Fruit fly (Drosophila melanogaster) whole organism, adult: Measurements from ENCODE around the gene CG7685.

Experiments
- CG11617 ChIP-seq: fragments of 200-800 bp; sonication (Bioruptor generic); optimal IDR thresholded peaks from 2 replicates; lab custom pipeline; 2017; ENCODE audit warnings: mild to moderate bottlenecking, missing biosample characterization, missing genetic modification reagents, missing genetic modification characterization
- CG12768 ChIP-seq: fragments of 200-800 bp; sonication (Bioruptor generic); optimal IDR thresholded peaks from 2 replicates; lab custom pipeline; 2017; ENCODE audit warnings: missing biosample characterization, missing genetic modification characterization, mild to moderate bottlenecking, moderate library complexity, missing genetic modification reagents
- CG14711 ChIP-seq: fragments of 200-800 bp; sonication (Bioruptor generic); optimal IDR thresholded peaks from 2 replicates; lab custom pipeline; 2018; ENCODE audit warnings: missing biosample characterization, mild to moderate bottlenecking, missing genetic modification characterization, moderate library complexity
- CG1620 ChIP-seq: fragments of 200-800 bp; sonication (Bioruptor generic); optimal IDR thresholded peaks from 2 replicates; lab custom pipeline; 2016; ENCODE audit warnings: missing biosample characterization, missing genetic modification characterization
- CG33017 ChIP-seq: fragments of 200-800 bp; sonication (Bioruptor generic); optimal IDR thresholded peaks from 2 replicates; lab custom pipeline; 2018; ENCODE audit warnings: missing biosample characterization, mild to moderate bottlenecking, missing genetic modification characterization, moderate library complexity
- CG5204 ChIP-seq: fragments of 200-800 bp; sonication (Bioruptor generic); optimal IDR thresholded peaks from 2 replicates; lab custom pipeline; 2016; ENCODE audit warnings: missing biosample characterization, missing genetic modification characterization
- CG7045 ChIP-seq: fragments of 200-800 bp; sonication (Bioruptor generic); optimal IDR thresholded peaks from 2 replicates; lab custom pipeline; 2017; ENCODE audit warnings: missing biosample characterization, mild to moderate bottlenecking, missing genetic modification characterization
- CG7101 ChIP-seq: fragments of 200-800 bp; sonication (Bioruptor generic); optimal IDR thresholded peaks from 2 replicates; lab custom pipeline; 2018; ENCODE audit warnings: missing biosample characterization, mild to moderate bottlenecking, missing genetic modification characterization, moderate library complexity
- Clk ChIP-seq: fragments of 200-800 bp; sonication (Bioruptor generic); optimal IDR thresholded peaks from 2 replicates; lab custom pipeline; 2017; ENCODE audit warnings: missing biosample characterization, missing genetic modification characterization
- Crg-1 ChIP-seq: fragments of 200-800 bp; sonication (Bioruptor generic); optimal IDR thresholded peaks from 2 replicates; lab custom pipeline; 2016; ENCODE audit warnings: missing biosample characterization, missing genetic modification characterization
- Hr96 ChIP-seq: fragments of 200-800 bp; sonication (Bioruptor generic); optimal IDR thresholded peaks from 2 replicates; lab custom pipeline; 2016; ENCODE audit warnings: missing biosample characterization, missing genetic modification characterization
- Mnt ChIP-seq: fragments of 200-800 bp; sonication (Bioruptor generic); optimal IDR thresholded peaks from 2 replicates; lab custom pipeline; 2016; ENCODE audit warnings: missing biosample characterization, mild to moderate bottlenecking, missing genetic modification characterization
- bab1 ChIP-seq: fragments of 200-800 bp; sonication (Bioruptor generic); optimal IDR thresholded peaks from 3 replicates; lab custom pipeline; 2019; ENCODE audit warnings: missing biosample characterization, mild to moderate bottlenecking, missing genetic modification characterization, moderate library complexity
- cic ChIP-seq: fragments of 200-800 bp; sonication (Bioruptor generic); optimal IDR thresholded peaks from 2 replicates; lab custom pipeline; 2017; ENCODE audit warnings: missing biosample characterization, mild to moderate bottlenecking, missing genetic modification characterization, moderate library complexity
- cnc ChIP-seq, 2 experiments: fragments of >200 bp; optimal IDR thresholded peaks; 2 replicates each; lab custom pipeline; 2017
- kay ChIP-seq: fragments of 200-800 bp; sonication (Bioruptor generic); peaks from one replicate; lab custom pipeline; 2016; ENCODE audit warnings: missing biosample characterization, missing genetic modification characterization, borderline replicate concordance
- ovo ChIP-seq: fragments of 200-800 bp; sonication (Bioruptor generic); optimal IDR thresholded peaks from 2 replicates; lab custom pipeline; 2016; ENCODE audit warnings: missing biosample characterization, missing genetic modification characterization
- pad ChIP-seq: fragments of 200-800 bp; sonication (Bioruptor generic); optimal IDR thresholded peaks from 3 replicates; lab custom pipeline; 2017; ENCODE audit warnings: missing biosample characterization, missing genetic modification characterization, mild to moderate bottlenecking, moderate library complexity, missing genetic modification reagents
- tj ChIP-seq: fragments of 200-800 bp; sonication (Bioruptor generic); optimal IDR thresholded peaks from 3 replicates; lab custom pipeline; 2017; ENCODE audit warnings: missing biosample characterization, mild to moderate bottlenecking, missing genetic modification characterization, moderate library complexity
- toe ChIP-seq: fragments of 200-800 bp; sonication (Bioruptor generic); optimal IDR thresholded peaks from 2 replicates; lab custom pipeline; 2016; ENCODE audit warnings: missing biosample characterization, missing genetic modification characterization

The CG7685 gene

dm6 chr3R:18397834-18398378 is 6.8 kb upstream of the CG7685 start:
- TF ChIP-seq pad (peak; percentile 19), CG1620 (GFP tag; lab: Kevin White, UChicago) (no peak), CG7045 (GFP tag; lab: Kevin White, UChicago) (no peak), CG11617 (no peak), cnc (optimal IDR thresholded peaks at IDR 0.05; lab: Kevin White, UChicago) (no peak), tj (GFP tag; lab: Kevin White, UChicago) (peak; percentile 67), cic (GFP tag; lab: Kevin White, UChicago) (peak; percentile 91)

- TF ChIP-seq tj (GFP tag; lab: Kevin White, UChicago) (peak; percentile 35), toe (GFP tag; lab: Kevin White, UChicago) (no peak), Mnt (peak; percentile 8), cnc (optimal IDR thresholded peaks at IDR 0.05; lab: Kevin White, UChicago) (no peak)
Observed at dm6 chr3R:18398460-18398901, 6.3 kb upstream of the CG7685 start.

dm6 chr3R:18398954-18399697 is 5.6 kb upstream of the CG7685 start, which contains the start of gene Vha100-2:
Vha100-2 (minus strand) TSS chr3R:18399169.
- TF ChIP-seq Mnt (peak; percentile 42), toe (GFP tag; lab: Kevin White, UChicago) (no peak), CG11617 (no peak), cnc (optimal IDR thresholded peaks at IDR 0.05; lab: Kevin White, UChicago) (no peak), ovo (GFP tag; lab: Kevin White, UChicago) (no peak), cic (GFP tag; lab: Kevin White, UChicago) (peak; percentile 51), kay (no peak), Hr96 (GFP tag; lab: Kevin White, UChicago) (peak; percentile 24), Clk (GFP tag; lab: Kevin White, UChicago) (no peak), CG33017 (no peak), pad (peak; percentile 56), CG7101 (peak; percentile 12), bab1 (GFP tag; lab: Kevin White, UChicago) (peak; percentile 19), CG5204 (GFP tag; lab: Kevin White, UChicago) (peak; percentile 22), CG1620 (GFP tag; lab: Kevin White, UChicago) (peak; percentile 65), tj (GFP tag; lab: Kevin White, UChicago) (peak; percentile 17), CG14711 (tag; lab: Kevin White, UChicago) (peak; percentile 29), CG12768 (peak; percentile 77), CG7045 (GFP tag; lab: Kevin White, UChicago) (no peak), Crg-1 (GFP tag; lab: Kevin White, UChicago) (no peak)

- TF ChIP-seq ovo (GFP tag; lab: Kevin White, UChicago): no peak
- no peak for TF ChIP-seq CG12768
- TF ChIP-seq kay: no peak
- TF ChIP-seq CG5204 (GFP tag; lab: Kevin White, UChicago): no peak
- no peak for TF ChIP-seq pad
- no peak for TF ChIP-seq CG33017
- TF ChIP-seq tj (GFP tag; lab: Kevin White, UChicago): no peak
- TF ChIP-seq bab1 (GFP tag; lab: Kevin White, UChicago): no peak
- TF ChIP-seq Hr96 (GFP tag; lab: Kevin White, UChicago): no peak
Observed at dm6 chr3R:18399698-18400020, 5.1 kb upstream of the CG7685 start.

- no peak for TF ChIP-seq kay
- peak; percentile 96 for TF ChIP-seq CG7045 (GFP tag; lab: Kevin White, UChicago)
- peak; percentile 97 for TF ChIP-seq CG11617
- TF ChIP-seq CG1620 (GFP tag; lab: Kevin White, UChicago): peak; percentile 91
- TF ChIP-seq Hr96 (GFP tag; lab: Kevin White, UChicago): peak; percentile 77
- TF ChIP-seq CG12768: peak; percentile 94
- TF ChIP-seq CG7101: peak; percentile 98
- peak; percentile 98 for TF ChIP-seq tj (GFP tag; lab: Kevin White, UChicago)
- TF ChIP-seq toe (GFP tag; lab: Kevin White, UChicago): peak; percentile 93
- TF ChIP-seq Crg-1 (GFP tag; lab: Kevin White, UChicago): peak; percentile 90
- peak; percentile 98 for TF ChIP-seq CG33017
- peak; percentile 85 for TF ChIP-seq pad
- peak; percentile 94 for TF ChIP-seq CG14711 (tag; lab: Kevin White, UChicago)
- TF ChIP-seq cic (GFP tag; lab: Kevin White, UChicago): peak; percentile 75
- TF ChIP-seq CG5204 (GFP tag; lab: Kevin White, UChicago): peak; percentile 86
- peak; percentile 82 for TF ChIP-seq Mnt
- TF ChIP-seq Clk (GFP tag; lab: Kevin White, UChicago): peak; percentile 93
- TF ChIP-seq ovo (GFP tag; lab: Kevin White, UChicago): peak; percentile 91
- TF ChIP-seq cnc (optimal IDR thresholded peaks at IDR 0.05; lab: Kevin White, UChicago): no peak
- peak; percentile 98 for TF ChIP-seq bab1 (GFP tag; lab: Kevin White, UChicago)
Observed at dm6 chr3R:18402549-18403429, 2.0 kb upstream of the CG7685 start, which contains the start of the genes Wdr37 and koko. Wdr37 (minus strand) TSS chr3R:18402716. koko (plus strand) TSS chr3R:18403026.
